Worm (Caenorhabditis elegans): ENCODE measurements around the gene pod-2.

Gene pod-2

DNA sequence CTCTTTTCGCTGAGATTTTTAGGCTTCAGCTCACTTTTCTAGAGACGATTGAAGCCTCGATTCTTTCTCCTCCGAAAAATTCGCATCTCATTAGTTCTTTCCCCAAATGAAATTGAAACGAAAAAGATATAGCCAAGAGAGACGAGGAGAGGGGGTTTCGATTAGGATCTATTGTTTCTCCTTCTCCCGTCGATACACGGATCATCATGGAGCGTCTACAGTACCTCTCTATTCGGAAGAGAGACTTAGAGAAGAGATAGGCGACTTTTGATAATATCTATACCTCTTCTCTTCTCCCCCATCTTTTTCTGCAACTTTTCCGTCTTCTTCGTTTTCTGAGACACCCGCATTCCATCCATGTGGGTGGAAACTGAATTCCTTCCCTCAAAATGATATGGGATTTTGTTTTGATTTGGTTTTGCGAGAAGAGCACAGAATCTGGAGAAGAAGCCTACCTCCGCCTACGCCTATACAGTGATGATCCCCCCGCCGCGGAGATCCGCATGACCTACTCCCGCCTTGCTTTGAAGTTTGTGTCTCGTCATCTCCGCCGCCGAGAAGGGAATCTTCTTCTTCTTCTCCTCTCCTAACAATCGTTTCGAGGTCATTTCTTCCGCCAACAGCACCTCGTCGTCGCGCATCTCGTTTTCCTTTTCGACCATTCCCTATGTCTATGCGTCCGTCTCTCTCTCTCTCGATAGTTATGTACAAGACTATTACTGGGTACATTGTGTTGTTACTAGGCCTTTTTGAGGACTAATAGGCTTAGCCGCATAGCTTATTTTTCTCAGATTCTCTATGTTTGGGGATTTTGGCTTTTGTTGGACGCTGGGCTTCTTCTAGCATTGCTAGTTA lies 5.4 kb downstream of the pod-2 start (continued):
- TF ChIP-seq zip-11 (GFP tag; IDR thresholded peaks at IDR 0.05), result no peak
- no peak for TF ChIP-seq spr-3 (GFP tag; optimal IDR thresholded peaks at IDR 0.05)
- peak; percentile 28 for TF ChIP-seq nhr-25 (tag; optimal IDR thresholded peaks at IDR 0.05; ENCODE audit: borderline replicate concordance, insufficient read depth)
- no peak for TF ChIP-seq ztf-11 (tag; optimal IDR thresholded peaks at IDR 0.05)
- no peak for TF ChIP-seq nhr-42 (GFP tag; IDR thresholded peaks at IDR 0.05)
- no peak for TF ChIP-seq nhr-77 (tag; optimal IDR thresholded peaks at IDR 0.05)
- no peak for TF ChIP-seq daf-8 (GFP tag; IDR thresholded peaks at IDR 0.05)
- TF ChIP-seq tag-97 (GFP tag; IDR thresholded peaks at IDR 0.05), result no peak
- TF ChIP-seq T26A8.4 (GFP tag; IDR thresholded peaks at IDR 0.05), result no peak
- peak; percentile 17; the same call in 1 of the 2 replicates for TF ChIP-seq egl-43 (GFP tag; IDR thresholded peaks at IDR 0.05)
- TF ChIP-seq nhr-111 (GFP tag; optimal IDR thresholded peaks at IDR 0.05), result no peak
- TF ChIP-seq F26F4.8 (GFP tag; conservative IDR thresholded peaks at IDR 0.05), result 0 out of 2 replicates have a peak, but pooled peaks have one; percentile 54
- TF ChIP-seq mxl-3 (GFP tag; optimal IDR thresholded peaks at IDR 0.05), result peak; percentile 20
- TF ChIP-seq egl-27 (tag; optimal IDR thresholded peaks at IDR 0.05), result no peak
- TF ChIP-seq lsy-2 (tag; optimal IDR thresholded peaks at IDR 0.05), result peak in 1 of 2 experiments; percentile 2
- TF ChIP-seq mep-1 (tag; optimal IDR thresholded peaks at IDR 0.05), result no peak
- no peak for TF ChIP-seq sdz-12 (GFP tag; optimal IDR thresholded peaks at IDR 0.05)
- 0 out of 2 replicates have a peak, but pooled peaks have one; percentile 6 for TF ChIP-seq tra-1 (GFP tag; IDR thresholded peaks at IDR 0.05)
- TF ChIP-seq nhr-48 (tag; optimal IDR thresholded peaks at IDR 0.05), result no peak
- peak; percentile 3 for TF ChIP-seq hlh-11 (tag; optimal IDR thresholded peaks at IDR 0.05)
- no peak for TF ChIP-seq T20F7.1 (GFP tag; optimal IDR thresholded peaks at IDR 0.05)
- no peak for TF ChIP-seq nhr-6 (tag; optimal IDR thresholded peaks at IDR 0.05)
- TF ChIP-seq ceh-20 (GFP tag; IDR thresholded peaks at IDR 0.05), result no peak
- peak in 1 of 2 experiments; percentile 72 for TF ChIP-seq unc-62 (GFP tag; optimal IDR thresholded peaks at IDR 0.05 in 1 of 2)
- no peak for TF ChIP-seq unc-62 (tag; optimal IDR thresholded peaks at IDR 0.05)
- no peak for TF ChIP-seq zag-1 (tag; optimal IDR thresholded peaks at IDR 0.05)
- TF ChIP-seq skn-1 (tag; optimal IDR thresholded peaks at IDR 0.05), result no peak
- TF ChIP-seq lin-13 (GFP tag; optimal IDR thresholded peaks at IDR 0.05), result peak; percentile 29
- no peak for TF ChIP-seq mdt-29 (GFP tag; IDR thresholded peaks at IDR 0.05)
- no peak for TF ChIP-seq cey-2 (tag; optimal IDR thresholded peaks at IDR 0.05; ENCODE audit: borderline replicate concordance, insufficient read depth)
- no peak for TF ChIP-seq Y48G9A.11 (GFP tag; IDR thresholded peaks at IDR 0.05)
- TF ChIP-seq Y75B8A.6 (GFP tag; IDR thresholded peaks at IDR 0.05), result no peak
- no peak for TF ChIP-seq php-3 (GFP tag; IDR thresholded peaks at IDR 0.05)
- TF ChIP-seq madf-9 (GFP tag; conservative IDR thresholded peaks at IDR 0.05), result no peak
- TF ChIP-seq dmd-9 (GFP tag; IDR thresholded peaks at IDR 0.05), result no peak
- TF ChIP-seq saeg-2 (GFP tag; IDR thresholded peaks at IDR 0.05), result no peak
- TF ChIP-seq ceh-28 (tag; optimal IDR thresholded peaks at IDR 0.05), result no peak
- no peak for TF ChIP-seq lim-7 (GFP tag; IDR thresholded peaks at IDR 0.05)
- no peak for TF ChIP-seq spr-1 (tag; optimal IDR thresholded peaks at IDR 0.05)
- TF ChIP-seq F44E2.7 (GFP tag; IDR thresholded peaks at IDR 0.05), result no peak
- TF ChIP-seq ZK546.5 (tag; optimal IDR thresholded peaks at IDR 0.05), result no peak
- TF ChIP-seq daf-19 (GFP tag; conservative IDR thresholded peaks at IDR 0.05), result no peak
- TF ChIP-seq daf-16 (GFP tag; optimal IDR thresholded peaks at IDR 0.05), result no peak
- TF ChIP-seq daf-16 (tag; optimal IDR thresholded peaks at IDR 0.05), result no peak
- TF ChIP-seq nhr-10 (tag; optimal IDR thresholded peaks at IDR 0.05), result no peak
- peak; percentile 23; the same call in 1 of the 2 replicates for TF ChIP-seq pha-4 (GFP tag; IDR thresholded peaks at IDR 0.05)
- no peak for TF ChIP-seq pha-4 (tag; optimal IDR thresholded peaks at IDR 0.05)
- TF ChIP-seq F10B5.3 (tag; optimal IDR thresholded peaks at IDR 0.05), result no peak
- TF ChIP-seq aly-2 (tag; optimal IDR thresholded peaks at IDR 0.05), result no peak
- no peak for TF ChIP-seq Y105C5A.15 (GFP tag; IDR thresholded peaks at IDR 0.05)
- no peak for TF ChIP-seq daf-12 (tag; optimal IDR thresholded peaks at IDR 0.05)

Measured in whole organism, L4 larva.